Fruit fly (Drosophila melanogaster) whole organism, wandering third instar larva: ENCODE measurements around the gene CG9727.

Experiments used
- Abd-B ChIP-seq: fragments of >200 bp; optimal IDR thresholded peaks from 2 replicates; lab custom pipeline; 2017; ENCODE audit warnings: missing biosample characterization, missing genetic modification characterization
- CG32264 ChIP-seq: fragments of 200-800 bp; sonication (Bioruptor generic); optimal IDR thresholded peaks from 2 replicates; lab custom pipeline; 2016; ENCODE audit warnings: missing biosample characterization, missing genetic modification characterization
- CG9705 ChIP-seq: fragments of 200-800 bp; sonication (Bioruptor generic); optimal IDR thresholded peaks from 2 replicates; lab custom pipeline; 2018; ENCODE audit warnings: missing biosample characterization, mild to moderate bottlenecking, missing genetic modification characterization
- CrebA ChIP-seq: fragments of 200-800 bp; sonication (Bioruptor generic); optimal IDR thresholded peaks from 2 replicates; lab custom pipeline; 2016; ENCODE audit warnings: missing biosample characterization, mild to moderate bottlenecking, missing genetic modification characterization, borderline replicate concordance
- Dfd ChIP-seq: fragments of >200 bp; optimal IDR thresholded peaks from 2 replicates; lab custom pipeline; 2017; ENCODE audit warnings: missing biosample characterization, missing genetic modification characterization
- Dif ChIP-seq: fragments of 200-275, 200-300 bp; sonication (Bioruptor generic); optimal IDR thresholded peaks from 2 replicates; lab custom pipeline; 2018; ENCODE audit warnings: missing biosample characterization, missing genetic modification characterization; ENCODE audit not compliant: partially characterized antibody
- HLH106 ChIP-seq: fragments of 200-800 bp; optimal IDR thresholded peaks from 3 replicates; lab custom pipeline; 2019; ENCODE audit warnings: missing biosample characterization, mild to moderate bottlenecking, missing genetic modification characterization, moderate library complexity
- Hnf4 ChIP-seq: fragments of 200-800 bp; sonication (Bioruptor generic); optimal IDR thresholded peaks from 2 replicates; lab custom pipeline; 2016; ENCODE audit warnings: missing biosample characterization, mild to moderate bottlenecking, missing genetic modification characterization
- Hr78 ChIP-seq: fragments of >200 bp; optimal IDR thresholded peaks from 2 replicates; lab custom pipeline; 2017; ENCODE audit warnings: missing biosample characterization, missing genetic modification characterization
- Hr83 ChIP-seq: fragments of 200-300 bp; sonication (Bioruptor generic); optimal IDR thresholded peaks from 2 replicates; lab custom pipeline; 2016; ENCODE audit warnings: missing biosample characterization, mild to moderate bottlenecking, missing genetic modification characterization, moderate library complexity; ENCODE audit not compliant: poor library complexity, severe bottlenecking
- Mio ChIP-seq: sonication (Bioruptor generic); optimal IDR thresholded peaks from 2 replicates; lab custom pipeline; 2016; ENCODE audit warnings: missing biosample characterization, missing genetic modification characterization
- Myc ChIP-seq: fragments of >200 bp; optimal IDR thresholded peaks from 2 replicates; lab custom pipeline; 2017
- N ChIP-seq: fragments of >200 bp; optimal IDR thresholded peaks from 2 replicates; lab custom pipeline; 2018; ENCODE audit warnings: missing biosample characterization, missing external identifiers, missing genetic modification characterization
- Rel ChIP-seq, 2 experiments: fragments of 200-800 bp; sonication (Bioruptor generic) in 1 of 2; optimal IDR thresholded peaks; 2 replicates in 1 of 2; 3 replicates in 1 of 2; lab custom pipeline; 2016 to 2019; ENCODE audit warnings: mild to moderate bottlenecking in 2 of 2, missing biosample characterization in 2 of 2, missing genetic modification characterization in 2 of 2, moderate library complexity in 1 of 2
- Sp1 ChIP-seq: fragments of 200-800 bp; sonication (Bioruptor generic); optimal IDR thresholded peaks from 3 replicates; lab custom pipeline; 2019; ENCODE audit warnings: missing biosample characterization, mild to moderate bottlenecking, missing genetic modification characterization, moderate library complexity
- br ChIP-seq: fragments of 200-800 bp; sonication (Bioruptor generic); optimal IDR thresholded peaks from 2 replicates; lab custom pipeline; 2016; ENCODE audit warnings: missing biosample characterization, missing genetic modification characterization
- brk ChIP-seq: fragments of 200-800 bp; sonication (Bioruptor generic); optimal IDR thresholded peaks from 2 replicates; lab custom pipeline; 2016; ENCODE audit warnings: missing biosample characterization, mild to moderate bottlenecking, missing genetic modification characterization
- dl ChIP-seq, 2 experiments: fragments of 175-275, 200-275 bp in 1 of 2; fragments of 200-275 bp in 1 of 2; sonication (Bioruptor generic); optimal IDR thresholded peaks; lab custom pipeline; 2018; ENCODE audit warnings: mild to moderate bottlenecking in 2 of 2, missing biosample characterization in 2 of 2, missing genetic modification characterization in 2 of 2, moderate library complexity in 2 of 2; ENCODE audit not compliant: partially characterized antibody in 2 of 2, insufficient read depth in 1 of 2
- dmrt93B ChIP-seq: fragments of 200-800 bp; sonication (Bioruptor generic); optimal IDR thresholded peaks from 2 replicates; lab custom pipeline; 2018; ENCODE audit warnings: missing biosample characterization, mild to moderate bottlenecking, missing genetic modification characterization
- dsf ChIP-seq: sonication (Bioruptor generic); optimal IDR thresholded peaks from 2 replicates; lab custom pipeline; 2016; ENCODE audit warnings: missing biosample characterization, missing genetic modification characterization, borderline replicate concordance
- fru ChIP-seq: fragments of 200-800 bp; sonication (Bioruptor generic); optimal IDR thresholded peaks from 3 replicates; lab custom pipeline; 2016; ENCODE audit warnings: missing biosample characterization, mild to moderate bottlenecking, missing genetic modification characterization
- h ChIP-seq: fragments of 200-800 bp; sonication (Bioruptor generic); optimal IDR thresholded peaks from 3 replicates; lab custom pipeline; 2016; ENCODE audit warnings: missing biosample characterization, mild to moderate bottlenecking, missing genetic modification characterization
- jim ChIP-seq: fragments of 175-275, 200-325 bp; sonication (Bioruptor generic); optimal IDR thresholded peaks from 2 replicates; lab custom pipeline; 2016; ENCODE audit warnings: missing biosample characterization, mild to moderate bottlenecking, missing genetic modification characterization
- lola ChIP-seq: fragments of >200 bp; optimal IDR thresholded peaks from 2 replicates; lab custom pipeline; 2017; ENCODE audit warnings: missing biosample characterization, missing genetic modification characterization
- pan ChIP-seq: fragments of >200 bp; optimal IDR thresholded peaks from 2 replicates; lab custom pipeline; 2017
- psq ChIP-seq: fragments of 200-800 bp; sonication (Bioruptor generic); optimal IDR thresholded peaks from 3 replicates; lab custom pipeline; 2017; ENCODE audit warnings: missing biosample characterization, mild to moderate bottlenecking, missing genetic modification characterization, moderate library complexity
- rgr ChIP-seq: fragments of 200-800 bp; sonication (Bioruptor generic); optimal IDR thresholded peaks from 3 replicates; lab custom pipeline; 2016; ENCODE audit warnings: missing biosample characterization, mild to moderate bottlenecking, missing genetic modification characterization
- sv ChIP-seq: fragments of 200-800 bp; sonication (Bioruptor generic); optimal IDR thresholded peaks from 3 replicates; lab custom pipeline; 2016; ENCODE audit warnings: missing biosample characterization, missing genetic modification characterization
- tai ChIP-seq: sonication (Bioruptor generic); optimal IDR thresholded peaks from 2 replicates; lab custom pipeline; 2016; ENCODE audit warnings: missing biosample characterization, missing genetic modification characterization
- usp ChIP-seq: fragments of >200 bp; optimal IDR thresholded peaks from 2 replicates; lab custom pipeline; 2017; ENCODE audit warnings: missing biosample characterization, missing genetic modification characterization
- woc ChIP-seq: sonication (Bioruptor generic); optimal IDR thresholded peaks from 2 replicates; lab custom pipeline; 2016; ENCODE audit warnings: missing biosample characterization, mild to moderate bottlenecking, missing genetic modification characterization

The CG9727 gene

DNA sequence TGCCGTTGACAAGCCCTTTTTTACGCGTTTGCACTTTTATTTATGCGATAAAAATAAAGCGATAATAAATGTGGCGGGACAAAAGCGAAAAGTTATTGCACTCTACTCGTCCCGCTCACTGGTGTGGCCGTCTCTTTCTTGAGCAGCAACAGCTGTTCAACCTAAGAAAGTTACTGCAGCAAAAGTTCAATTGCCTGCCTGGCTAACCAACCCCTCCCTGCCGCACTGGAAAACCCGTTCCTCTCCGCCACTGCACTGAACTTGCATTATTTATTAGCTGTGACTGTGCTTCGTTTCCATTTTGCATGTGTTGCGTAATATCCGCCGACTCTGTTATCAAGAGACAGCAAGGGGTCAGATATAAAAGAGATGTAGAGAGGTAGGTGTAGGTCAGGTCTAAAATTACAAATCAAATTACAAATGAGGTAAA is 34.7 kb downstream of the CG9727 start:
- peak; percentile 43 for TF ChIP-seq brk (GFP tag; lab: Kevin White, UChicago)
- peak; percentile 59 for TF ChIP-seq CrebA (GFP tag; lab: Kevin White, UChicago)
- TF ChIP-seq Hr78, result no peak
- peak; percentile 18 for TF ChIP-seq h (GFP tag; lab: Kevin White, UChicago)
- TF ChIP-seq fru, result peak; percentile 36
- no peak for TF ChIP-seq Dfd (GFP tag; lab: Kevin White, UChicago)
- no peak for TF ChIP-seq br
- no peak for TF ChIP-seq CG9705
- TF ChIP-seq HLH106 (tag; lab: Kevin White, UChicago), result peak; percentile 27
- peak; percentile 49 for TF ChIP-seq Hr83 (GFP tag; lab: Kevin White, UChicago)
- TF ChIP-seq Hnf4 (GFP tag; lab: Kevin White, UChicago), result no peak
- TF ChIP-seq dmrt93B (GFP tag; lab: Kevin White, UChicago), result no peak
- peak; percentile 11 for TF ChIP-seq rgr (GFP tag; lab: Kevin White, UChicago)
- TF ChIP-seq psq (GFP tag; lab: Kevin White, UChicago), result peak; percentile 38
- TF ChIP-seq jim (GFP tag; lab: Kevin White, UChicago), result no peak
- no peak for TF ChIP-seq CG32264

DNA sequence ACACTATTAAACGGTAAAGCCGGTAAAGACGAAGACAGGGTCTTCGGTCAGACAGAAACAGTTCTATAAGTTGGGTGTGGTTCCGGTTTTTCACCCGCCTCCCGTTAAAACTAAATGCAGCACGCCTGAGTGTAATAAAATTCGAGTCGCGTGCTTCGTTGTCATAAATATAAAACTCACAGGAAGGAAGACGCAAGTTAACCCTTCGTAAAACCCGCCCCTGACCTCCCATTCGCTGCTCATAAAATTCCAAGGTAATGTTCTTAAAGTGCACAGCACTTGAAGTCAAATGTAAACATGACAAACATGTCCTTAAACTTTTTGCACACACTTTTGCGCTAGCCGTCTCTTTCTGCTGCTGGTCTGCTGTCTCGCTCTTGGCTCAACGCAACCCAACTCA is 35.2 kb downstream of the CG9727 start:
- no peak for TF ChIP-seq pan (lab: Kevin White, UChicago)
- no peak for TF ChIP-seq HLH106 (tag; lab: Kevin White, UChicago)
- no peak for TF ChIP-seq fru
- TF ChIP-seq CG32264, result no peak
- TF ChIP-seq sv (GFP tag; lab: Kevin White, UChicago), result no peak
- TF ChIP-seq N (GFP tag; lab: Kevin White, UChicago), result no peak

DNA sequence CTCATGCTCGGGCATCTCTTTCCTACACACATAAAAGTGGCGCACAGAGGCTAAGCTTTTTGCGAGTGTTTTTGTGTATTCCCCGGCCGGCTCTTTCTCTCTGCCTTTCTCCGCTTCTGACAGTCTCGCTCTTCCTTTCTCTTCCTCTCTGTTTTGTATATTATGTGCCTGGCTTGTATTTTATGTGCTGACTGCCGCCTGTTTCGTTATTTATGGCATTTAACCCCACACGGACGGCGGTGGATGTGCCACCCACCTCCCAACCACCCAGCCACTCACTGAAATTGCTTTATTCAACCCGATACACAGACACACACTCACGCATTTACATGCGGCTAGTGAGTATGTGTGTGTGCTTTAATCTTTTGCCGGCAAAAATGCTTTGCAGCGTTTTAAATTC is 36.5 kb downstream of the CG9727 start:
- TF ChIP-seq Rel (GFP tag; optimal IDR thresholded peaks at IDR 0.05; lab: Kevin White, UChicago) (no peak), Rel (tag; optimal IDR thresholded peaks at IDR 0.05; lab: Kevin White, UChicago) (no peak), Myc (no peak), Hr83 (GFP tag; lab: Kevin White, UChicago) (peak; percentile 14), woc (GFP tag; lab: Kevin White, UChicago) (no peak), psq (GFP tag; lab: Kevin White, UChicago) (peak; percentile 31), tai (GFP tag; lab: Kevin White, UChicago) (no peak), dl (GFP tag; optimal IDR thresholded peaks at IDR 0.05; lab: Kevin White, UChicago; ENCODE audit: insufficient read depth in 1 of 2, partially characterized antibody in 2 of 2) (peak in 1 of 2 experiments; percentile 11), Sp1 (GFP tag; lab: Kevin White, UChicago) (no peak), CrebA (GFP tag; lab: Kevin White, UChicago) (no peak), h (GFP tag; lab: Kevin White, UChicago) (no peak), Abd-B (no peak), Hr78 (no peak), Hnf4 (GFP tag; lab: Kevin White, UChicago) (no peak), br (no peak), dsf (GFP tag; lab: Kevin White, UChicago) (no peak), jim (GFP tag; lab: Kevin White, UChicago) (no peak), Mio (no peak), dmrt93B (GFP tag; lab: Kevin White, UChicago) (no peak), fru (no peak)
- TF ChIP-seq, all 38 proteins: peak for 3

DNA sequence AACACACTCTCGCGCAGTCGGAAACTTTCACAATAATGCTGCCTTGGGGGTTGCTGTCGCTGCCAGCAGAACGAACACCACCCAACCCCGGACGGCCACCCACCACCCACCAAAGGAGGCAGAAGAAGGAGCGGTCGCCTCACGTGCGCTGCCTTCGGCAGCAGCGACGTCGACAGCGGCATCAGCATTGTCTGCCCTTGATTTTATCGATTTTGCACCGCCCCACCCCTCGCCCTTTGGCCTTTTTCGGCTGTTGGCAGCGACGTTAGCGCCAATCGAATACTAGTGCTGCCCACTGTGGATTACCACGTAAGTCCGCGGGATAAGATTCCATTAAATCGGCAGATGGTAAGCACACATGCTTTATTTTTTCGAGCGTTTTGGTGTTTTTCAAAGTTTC is 37.4 kb downstream of the CG9727 start:
- TF ChIP-seq psq (GFP tag; lab: Kevin White, UChicago), result no peak
- TF ChIP-seq Sp1 (GFP tag; lab: Kevin White, UChicago), result no peak
- TF ChIP-seq CrebA (GFP tag; lab: Kevin White, UChicago), result no peak
- TF ChIP-seq pan (lab: Kevin White, UChicago), result no peak
- TF ChIP-seq Hr78, result no peak
- no peak for TF ChIP-seq Abd-B
- no peak for TF ChIP-seq Mio
- no peak for TF ChIP-seq Myc
- no peak for TF ChIP-seq Hr83 (GFP tag; lab: Kevin White, UChicago)
- TF ChIP-seq Dif (GFP tag; lab: Kevin White, UChicago), result no peak
- TF ChIP-seq usp (GFP tag; lab: Kevin White, UChicago), result no peak
- no peak for TF ChIP-seq jim (GFP tag; lab: Kevin White, UChicago)
- no peak for TF ChIP-seq rgr (GFP tag; lab: Kevin White, UChicago)
- no peak for TF ChIP-seq lola
- no peak for TF ChIP-seq Rel (GFP tag; optimal IDR thresholded peaks at IDR 0.05; lab: Kevin White, UChicago)
- no peak for TF ChIP-seq Rel (tag; optimal IDR thresholded peaks at IDR 0.05; lab: Kevin White, UChicago)
